Worm (Caenorhabditis elegans): Measurements from ENCODE around the gene C54E10.6.

ce11 chrV:18786694-18787093 is 21.8 kb downstream of the C54E10.6 start, which contains the start of gene Y17D7B.3:
- TF ChIP-seq T22C8.4 (GFP tag; IDR thresholded peaks at IDR 0.05) (no peak), flt-1 (GFP tag; IDR thresholded peaks at IDR 0.05) (no peak), ref-1 (GFP tag; conservative IDR thresholded peaks at IDR 0.05) (no peak), tab-1 (GFP tag; IDR thresholded peaks at IDR 0.05) (no peak), ztf-29 (GFP tag; IDR thresholded peaks at IDR 0.05) (no peak), klf-2 (GFP tag; conservative IDR thresholded peaks at IDR 0.05) (no peak), ztf-23 (GFP tag; IDR thresholded peaks at IDR 0.05) (no peak)

Measured in whole organism, midembryonic.